Worm (Caenorhabditis elegans): ENCODE data around the gene lgc-45.

The lgc-45 gene

ce11 chrII:3578121-3578520, 20.8 kb downstream of the lgc-45 start, which contains the start of gene clec-133:
Gene clec-133 (plus strand): TSS chrII:3578421.
- TF ChIP-seq ztf-11 (tag; optimal IDR thresholded peaks at IDR 0.05) (no peak), sptf-1 (tag; optimal IDR thresholded peaks at IDR 0.05) (no peak), bed-3 (GFP tag; optimal IDR thresholded peaks at IDR 0.05) (no peak), nhr-237 (tag; optimal IDR thresholded peaks at IDR 0.05) (no peak), unc-62 (GFP tag; optimal IDR thresholded peaks at IDR 0.05) (no peak), ceh-39 (tag; optimal IDR thresholded peaks at IDR 0.05) (no peak), ceh-83 (GFP tag; optimal IDR thresholded peaks at IDR 0.05) (no peak), unc-39 (tag; optimal IDR thresholded peaks at IDR 0.05) (no peak), lsy-2 (tag; optimal IDR thresholded peaks at IDR 0.05) (no peak), ham-2 (GFP tag; optimal IDR thresholded peaks at IDR 0.05) (no peak), elt-1 (tag; optimal IDR thresholded peaks at IDR 0.05; ENCODE audit: borderline replicate concordance, insufficient read depth) (no peak), nhr-12 (tag; optimal IDR thresholded peaks at IDR 0.05) (no peak), blmp-1 (tag; optimal IDR thresholded peaks at IDR 0.05) (no peak)

ce11 chrII:3579767-3580166, 22.5 kb downstream of the lgc-45 start, which contains the start of gene clec-134:
Gene clec-134 (plus strand): TSS chrII:3580067.
- TF ChIP-seq nhr-237 (tag; optimal IDR thresholded peaks at IDR 0.05) (no peak), elt-3 (tag; optimal IDR thresholded peaks at IDR 0.05) (no peak), flh-1 (GFP tag; optimal IDR thresholded peaks at IDR 0.05) (no peak), cnd-1 (tag; optimal IDR thresholded peaks at IDR 0.05) (no peak), sptf-1 (tag; optimal IDR thresholded peaks at IDR 0.05) (no peak), M03D4.4 (tag; optimal IDR thresholded peaks at IDR 0.05) (no peak), nhr-12 (tag; optimal IDR thresholded peaks at IDR 0.05) (no peak), ceh-43 (GFP tag; optimal IDR thresholded peaks at IDR 0.05) (no peak), ham-2 (GFP tag; optimal IDR thresholded peaks at IDR 0.05) (no peak), bed-3 (GFP tag; optimal IDR thresholded peaks at IDR 0.05) (no peak), ceh-39 (tag; optimal IDR thresholded peaks at IDR 0.05) (no peak), tbx-8 (GFP tag; optimal IDR thresholded peaks at IDR 0.05) (no peak), ztf-11 (tag; optimal IDR thresholded peaks at IDR 0.05) (no peak), nhr-28 (tag; optimal IDR thresholded peaks at IDR 0.05) (no peak), drap-1 (GFP tag; optimal IDR thresholded peaks at IDR 0.05) (no peak), ces-1 (GFP tag; optimal IDR thresholded peaks at IDR 0.05) (no peak), snpc-4 (tag; optimal IDR thresholded peaks at IDR 0.05) (no peak), nhr-76 (tag; optimal IDR thresholded peaks at IDR 0.05) (no peak)

ce11 chrII:3581752-3582151, 24.5 kb downstream of the lgc-45 start, which contains the start of gene srh-59:
Gene srh-59 (plus strand): TSS chrII:3582052.
- TF ChIP-seq elt-1 (tag; optimal IDR thresholded peaks at IDR 0.05; ENCODE audit: borderline replicate concordance, insufficient read depth) (no peak), lin-13 (tag; optimal IDR thresholded peaks at IDR 0.05) (no peak), flh-1 (GFP tag; optimal IDR thresholded peaks at IDR 0.05) (no peak), nhr-237 (tag; optimal IDR thresholded peaks at IDR 0.05) (no peak), lsy-2 (tag; optimal IDR thresholded peaks at IDR 0.05) (no peak)

ce11 chrII:3583402-3583801, 26.1 kb downstream of the lgc-45 start, which contains the start of gene srh-60:
Gene srh-60 (plus strand): TSS chrII:3583702.
- no peak for TF ChIP-seq unc-62 (GFP tag; optimal IDR thresholded peaks at IDR 0.05)
- TF ChIP-seq lin-13 (tag; optimal IDR thresholded peaks at IDR 0.05) = no peak
- TF ChIP-seq ceh-83 (GFP tag; optimal IDR thresholded peaks at IDR 0.05) = no peak
- TF ChIP-seq nhr-12 (tag; optimal IDR thresholded peaks at IDR 0.05) = no peak
- TF ChIP-seq mls-2 (tag; optimal IDR thresholded peaks at IDR 0.05) = no peak
- no peak for TF ChIP-seq mep-1 (tag; optimal IDR thresholded peaks at IDR 0.05)

- TF ChIP-seq lin-13 (tag; optimal IDR thresholded peaks at IDR 0.05) (no peak), zip-8 (tag; optimal IDR thresholded peaks at IDR 0.05) (no peak), drap-1 (GFP tag; optimal IDR thresholded peaks at IDR 0.05) (no peak), lsy-2 (tag; optimal IDR thresholded peaks at IDR 0.05) (no peak), snpc-4 (tag; optimal IDR thresholded peaks at IDR 0.05) (no peak), ceh-43 (GFP tag; optimal IDR thresholded peaks at IDR 0.05) (no peak), tbx-8 (GFP tag; optimal IDR thresholded peaks at IDR 0.05) (no peak), ztf-11 (tag; optimal IDR thresholded peaks at IDR 0.05) (no peak), nhr-237 (tag; optimal IDR thresholded peaks at IDR 0.05) (no peak), blmp-1 (tag; optimal IDR thresholded peaks at IDR 0.05) (no peak), nhr-12 (tag; optimal IDR thresholded peaks at IDR 0.05) (no peak), nhr-28 (tag; optimal IDR thresholded peaks at IDR 0.05) (no peak), elt-3 (tag; optimal IDR thresholded peaks at IDR 0.05) (no peak), sem-2 (GFP tag; optimal IDR thresholded peaks at IDR 0.05) (no peak), nhr-2 (tag; optimal IDR thresholded peaks at IDR 0.05) (no peak), elt-1 (tag; optimal IDR thresholded peaks at IDR 0.05; ENCODE audit: borderline replicate concordance, insufficient read depth) (no peak), pha-4 (tag; optimal IDR thresholded peaks at IDR 0.05) (no peak)
These were observed 38.1 kb downstream of the lgc-45 start, which contains the start of gene Y49F6A.12 for ce11 chrII:3595339-3595738. Gene Y49F6A.12 (plus strand): TSS chrII:3595639.

All from whole organism, mixed stage, embryonic.